Worm (Caenorhabditis elegans) whole organism, late embryonic: Measurements from ENCODE around the gene ugt-46.

Experiments
- C08G9.2 ChIP-seq: sonication (generic microtip); optimal IDR thresholded peaks from 2 replicates; lab custom pipeline; 2016; ENCODE audit warnings: mild to moderate bottlenecking, missing genetic modification characterization, moderate library complexity, missing compliant biosample characterization
- C38D4.7 ChIP-seq: fragments of 200-800 bp; sonication (Bioruptor generic); optimal IDR thresholded peaks from 2 replicates; lab custom pipeline; 2018; ENCODE audit warnings: mild to moderate bottlenecking, missing genetic modification characterization, moderate library complexity, missing compliant biosample characterization
- F13H6.1 ChIP-seq: sonication (generic microtip); optimal IDR thresholded peaks from 2 replicates; lab custom pipeline; 2016; ENCODE audit warnings: missing genetic modification characterization, missing compliant biosample characterization
- K02D7.2 ChIP-seq: sonication (generic microtip); optimal IDR thresholded peaks from 2 replicates; lab custom pipeline; 2017; ENCODE audit warnings: mild to moderate bottlenecking, missing genetic modification characterization, missing compliant biosample characterization
- Y22D7AL.16 ChIP-seq: sonication (generic microtip); optimal IDR thresholded peaks from 2 replicates; lab custom pipeline; 2016; ENCODE audit warnings: missing genetic modification characterization, missing compliant biosample characterization
- ahr-1 ChIP-seq: sonication (generic microtip); optimal IDR thresholded peaks from 2 replicates; lab custom pipeline; 2016; ENCODE audit warnings: missing genetic modification characterization, missing compliant biosample characterization
- ceh-14 ChIP-seq: sonication (generic microtip); optimal IDR thresholded peaks from 2 replicates; lab custom pipeline; 2016; ENCODE audit warnings: missing genotype, missing genetic modification characterization, missing compliant biosample characterization
- ceh-18 ChIP-seq: sonication (generic microtip); optimal IDR thresholded peaks from 2 replicates; lab custom pipeline; 2016; ENCODE audit warnings: missing genetic modification characterization, missing compliant biosample characterization
- ceh-30 ChIP-seq: fragments of 150-350 bp; optimal IDR thresholded peaks from 2 replicates; lab custom pipeline; 2014; ENCODE audit warnings: missing biosample characterization, missing genetic modification characterization
- ceh-34 ChIP-seq: sonication (generic microtip); optimal IDR thresholded peaks from 2 replicates; lab custom pipeline; 2016; ENCODE audit warnings: mild to moderate bottlenecking, missing genetic modification characterization, missing compliant biosample characterization
- ceh-6 ChIP-seq: fragments of 200-800 bp; sonication (Bioruptor generic); optimal IDR thresholded peaks from 2 replicates; lab custom pipeline; 2018; ENCODE audit warnings: mild to moderate bottlenecking, missing genetic modification characterization, missing compliant biosample characterization
- ceh-9 ChIP-seq: sonication (generic microtip); optimal IDR thresholded peaks from 2 replicates; lab custom pipeline; 2016; ENCODE audit warnings: mild to moderate bottlenecking, missing genetic modification characterization, inconsistent platforms, missing compliant biosample characterization
- che-1 ChIP-seq: sonication (generic microtip); optimal IDR thresholded peaks from 2 replicates; lab custom pipeline; 2016; ENCODE audit warnings: mild to moderate bottlenecking, missing genetic modification characterization, missing compliant biosample characterization
- dve-1 ChIP-seq: sonication (generic microtip); optimal IDR thresholded peaks from 2 replicates; lab custom pipeline; 2017; ENCODE audit warnings: antibody characterized with exemption, mild to moderate bottlenecking, missing genetic modification characterization, missing compliant biosample characterization
- elt-2 ChIP-seq: sonication (generic microtip); optimal IDR thresholded peaks from 2 replicates; lab custom pipeline; 2016; ENCODE audit warnings: missing genetic modification reagents, missing genetic modification characterization, missing compliant biosample characterization
- hlh-15 ChIP-seq: sonication (generic microtip); optimal IDR thresholded peaks from 2 replicates; lab custom pipeline; 2016; ENCODE audit warnings: missing genetic modification characterization, missing compliant biosample characterization
- hlh-30 ChIP-seq: sonication (generic microtip); optimal IDR thresholded peaks from 2 replicates; lab custom pipeline; 2017; ENCODE audit warnings: antibody characterized with exemption, missing genetic modification characterization, missing compliant biosample characterization; ENCODE audit not compliant: insufficient read depth
- lim-6 ChIP-seq: sonication (generic microtip); optimal IDR thresholded peaks from 2 replicates; lab custom pipeline; 2016; ENCODE audit warnings: missing genetic modification characterization, missing compliant biosample characterization
- mec-3 ChIP-seq: sonication (generic microtip); optimal IDR thresholded peaks from 2 replicates; lab custom pipeline; 2016; ENCODE audit warnings: borderline replicate concordance, missing genetic modification characterization, missing compliant biosample characterization
- nhr-11 ChIP-seq: fragments of 150-350 bp; optimal IDR thresholded peaks from 2 replicates; lab custom pipeline; 2014; ENCODE audit warnings: missing biosample characterization, missing genetic modification characterization
- pat-9 ChIP-seq: fragments of 200-800 bp; sonication (Bioruptor generic); optimal IDR thresholded peaks from 2 replicates; lab custom pipeline; 2018; ENCODE audit warnings: mild to moderate bottlenecking, missing genetic modification characterization, moderate library complexity, missing compliant biosample characterization
- pax-1 ChIP-seq: fragments of 150-350 bp; optimal IDR thresholded peaks from 2 replicates; lab custom pipeline; 2014; ENCODE audit warnings: missing biosample characterization, missing genetic modification characterization
- pha-2 ChIP-seq: sonication (generic microtip); optimal IDR thresholded peaks from 2 replicates; lab custom pipeline; 2017; ENCODE audit warnings: mild to moderate bottlenecking, missing genetic modification characterization, missing compliant biosample characterization
- pqm-1 ChIP-seq: sonication (generic microtip); optimal IDR thresholded peaks from 2 replicates; lab custom pipeline; 2016; ENCODE audit warnings: missing genetic modification characterization, missing compliant biosample characterization
- ref-2 ChIP-seq: sonication (generic microtip); optimal IDR thresholded peaks from 2 replicates; lab custom pipeline; 2016; ENCODE audit warnings: missing genetic modification characterization, missing compliant biosample characterization
- sdc-2 ChIP-seq: sonication (generic microtip); optimal IDR thresholded peaks from 2 replicates; lab custom pipeline; 2016; ENCODE audit warnings: missing genotype, missing genetic modification characterization, missing compliant biosample characterization
- sox-2 ChIP-seq: fragments of 200-800 bp; sonication (Bioruptor generic); IDR thresholded peaks from 2 replicates; pipeline ENCODE4 v1.3.6; 2022; ENCODE audit warnings: missing genetic modification reagents, missing genetic modification characterization, missing compliant biosample characterization
- syd-9 ChIP-seq: sonication (generic microtip); optimal IDR thresholded peaks from 2 replicates; lab custom pipeline; 2016; ENCODE audit warnings: mild to moderate bottlenecking, missing genetic modification characterization, moderate library complexity, missing compliant biosample characterization
- tbx-2 ChIP-seq: sonication (generic microtip); optimal IDR thresholded peaks from 2 replicates; lab custom pipeline; 2016; ENCODE audit warnings: missing genetic modification characterization, missing compliant biosample characterization
- unc-3 ChIP-seq, 2 experiments: fragments of 200-800 bp in 1 of 2; sonication (Bioruptor generic) in 1 of 2; sonication (generic microtip) in 1 of 2; conservative IDR thresholded peaks in 1 of 2; optimal IDR thresholded peaks in 1 of 2; 2 replicates each; pipeline versions ENCODE4 v1.3.6 to Lab custom; 2016 to 2022; ENCODE audit warnings: missing compliant biosample characterization in 2 of 2, missing genetic modification characterization in 2 of 2, missing genetic modification reagents in 1 of 2
- ztf-16 ChIP-seq: sonication (generic microtip); optimal IDR thresholded peaks from 2 replicates; lab custom pipeline; 2017; ENCODE audit warnings: missing genetic modification characterization, missing compliant biosample characterization

The ugt-46 gene

ce11 chrX:557195-557594 is 27.1 kb upstream of the ugt-46 start, which contains the start of gene hlh-19:
hlh-19 (minus strand) TSS chrX:557295.
- TF ChIP-seq sox-2 (GFP tag; lab: Robert Waterston, UW): no peak
- TF ChIP-seq lim-6 (tag; lab: Kevin White, UChicago): no peak
- TF ChIP-seq ceh-30 (tag; lab: Kevin White, UChicago): no peak
- no peak for TF ChIP-seq F13H6.1 (tag; lab: Kevin White, UChicago)

ce11 chrX:555043-555791 is 25.1 kb upstream of the ugt-46 start:
- TF ChIP-seq elt-2 (tag; lab: Kevin White, UChicago) (peak; percentile 58), hlh-30 (no peak), C08G9.2 (no peak)

DNA sequence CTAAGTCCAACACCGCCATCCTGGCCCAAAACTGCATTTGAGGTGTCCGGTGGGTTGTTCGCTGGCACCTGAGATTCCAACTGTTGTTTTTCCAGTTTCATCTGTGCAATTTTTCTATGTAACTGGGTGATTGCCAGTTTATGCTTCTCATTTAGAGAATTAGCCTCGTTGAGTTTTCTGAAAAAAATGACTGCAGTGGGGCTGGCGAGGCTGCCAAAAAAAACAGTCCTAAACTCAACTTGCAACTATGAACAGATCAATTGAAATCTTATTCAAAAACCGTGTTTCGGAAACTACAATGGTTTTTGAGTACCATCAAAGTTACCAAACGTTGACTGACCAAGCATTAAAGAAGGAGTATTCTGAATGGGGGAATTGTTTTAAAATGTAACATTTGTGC is 23.8 kb upstream of the ugt-46 start, which contains the start of gene F57C12.6:
F57C12.6 (minus strand) TSS at position 101 of the 400 bp plus-strand sequence.
- TF ChIP-seq hlh-15: no peak
- TF ChIP-seq che-1 (tag; lab: Kevin White, UChicago): no peak
- no peak for TF ChIP-seq K02D7.2
- TF ChIP-seq nhr-11 (tag; lab: Kevin White, UChicago): no peak
- TF ChIP-seq pha-2 (tag; lab: Kevin White, UChicago): no peak
- no peak for TF ChIP-seq sox-2 (GFP tag; lab: Robert Waterston, UW)

DNA sequence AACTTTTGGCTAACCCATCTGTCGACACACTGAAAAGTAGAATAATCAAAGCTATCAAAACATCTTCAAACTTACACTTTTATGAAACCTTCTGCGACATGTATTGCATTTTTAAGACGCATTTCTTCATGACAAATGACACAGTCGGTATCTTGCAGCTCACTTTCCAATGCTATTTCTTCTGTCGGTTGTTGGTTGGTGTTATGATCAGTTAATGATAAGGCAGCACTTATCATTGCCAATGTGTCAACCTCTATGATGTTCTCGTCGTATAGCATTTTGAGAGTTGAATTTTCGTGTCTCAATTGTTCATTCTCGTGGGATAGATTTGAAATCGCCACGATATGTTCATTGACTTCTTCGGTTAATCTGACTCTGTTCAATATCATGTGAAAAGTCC is 23.3 kb upstream of the ugt-46 start:
- TF ChIP-seq mec-3 (no peak), pha-2 (tag; lab: Kevin White, UChicago) (no peak), unc-3 (GFP tag; conservative IDR thresholded peaks at IDR 0.05; lab: Robert Waterston, UW) (no peak), unc-3 (tag; optimal IDR thresholded peaks at IDR 0.05; lab: Kevin White, UChicago) (no peak), pat-9 (tag; lab: Kevin White, UChicago) (no peak), syd-9 (no peak), Y22D7AL.16 (tag; lab: Kevin White, UChicago) (no peak), ceh-18 (tag; lab: Kevin White, UChicago) (no peak), ceh-9 (tag; lab: Kevin White, UChicago) (no peak), sdc-2 (tag; lab: Kevin White, UChicago) (no peak)
- TF ChIP-seq, all 69 proteins: peak for 0

- TF ChIP-seq ztf-16 (tag; lab: Kevin White, UChicago): no peak
- TF ChIP-seq elt-2 (tag; lab: Kevin White, UChicago): no peak
- TF ChIP-seq tbx-2 (tag; lab: Kevin White, UChicago): no peak
- no peak for TF ChIP-seq ceh-34 (tag; lab: Kevin White, UChicago)
- TF ChIP-seq ahr-1 (tag; lab: Kevin White, UChicago): no peak
- no peak for TF ChIP-seq pax-1 (tag; lab: Kevin White, UChicago)
- TF ChIP-seq ceh-6: no peak
- TF ChIP-seq C38D4.7: no peak
- no peak for TF ChIP-seq pat-9 (tag; lab: Kevin White, UChicago)
- TF ChIP-seq hlh-30: no peak
- no peak for TF ChIP-seq che-1 (tag; lab: Kevin White, UChicago)
- no peak for TF ChIP-seq ref-2 (tag; lab: Kevin White, UChicago)
- TF ChIP-seq pqm-1: no peak
- no peak for TF ChIP-seq sox-2 (GFP tag; lab: Robert Waterston, UW)
- TF ChIP-seq, all 69 proteins: peak for 0
These were observed 21.2 kb upstream of the ugt-46 start, which contains the start of gene F57C12.2 for ce11 chrX:551175-551729. F57C12.2 (minus strand) TSS chrX:551392.

ce11 chrX:542807-543206 is 12.7 kb upstream of the ugt-46 start, which contains the start of gene F28C10.1:
F28C10.1 (plus strand) TSS chrX:543107.
- TF ChIP-seq dve-1 (tag; lab: Kevin White, UChicago): no peak
- TF ChIP-seq ztf-16 (tag; lab: Kevin White, UChicago): no peak
- TF ChIP-seq ahr-1 (tag; lab: Kevin White, UChicago): no peak
- TF ChIP-seq ceh-14: no peak
- no peak for TF ChIP-seq C38D4.7
